Worm (Caenorhabditis elegans) whole organism, L1 larva: Measurements from ENCODE around the gene acs-15.
"Not testable (repeated sequence)": the region's sequence is repeated elsewhere in the genome, so short reads cannot be mapped to it uniquely, and the experiment has no call there.

Source experiments
- C34B4.2 ChIP-seq: sonication (generic microtip); optimal IDR thresholded peaks from 2 replicates; lab custom pipeline; 2017; ENCODE audit warnings: mild to moderate bottlenecking, missing genetic modification characterization, missing compliant biosample characterization
- Y116A8C.19 ChIP-seq: sonication (generic microtip); optimal IDR thresholded peaks from 2 replicates; lab custom pipeline; 2016; ENCODE audit warnings: missing compliant biosample characterization, missing genetic modification characterization, borderline replicate concordance
- blmp-1 ChIP-seq: fragments of 150-350 bp; optimal IDR thresholded peaks from 2 replicates; lab custom pipeline; 2014; ENCODE audit warnings: missing biosample characterization, missing genetic modification characterization
- ceh-90 ChIP-seq: sonication (generic microtip); optimal IDR thresholded peaks from 2 replicates; lab custom pipeline; 2016; ENCODE audit warnings: missing genetic modification characterization, missing compliant biosample characterization
- efl-1 ChIP-seq, 4 experiments: fragments of 150-350 bp; optimal IDR thresholded peaks in 3 of 4; peaks in 1 of 4; 1 replicate in 1 of 4; 2 replicates in 3 of 4; lab custom pipeline; 2014; ENCODE audit warnings: missing biosample characterization in 2 of 4, missing genetic modification characterization in 2 of 4, missing genetic modification reagents in 2 of 4
- egl-27 ChIP-seq, 2 experiments: fragments of 150-350 bp in 1 of 2; sonication (generic microtip); optimal IDR thresholded peaks; 3 replicates each; lab custom pipeline; 2017 to 2018; ENCODE audit warnings: missing biosample characterization in 2 of 2, missing genetic modification characterization in 2 of 2, missing genetic modification reagents in 2 of 2
- elt-2 ChIP-seq: sonication (generic microtip); optimal IDR thresholded peaks from 2 replicates; lab custom pipeline; 2016; ENCODE audit warnings: missing genetic modification characterization, mild to moderate bottlenecking, inconsistent platforms, missing compliant biosample characterization, missing genetic modification reagents
- elt-3 ChIP-seq, 6 experiments: fragments of 150-350 bp in 1 of 6; sonication (generic microtip); optimal IDR thresholded peaks; 2 replicates each; lab custom pipeline; 2017 to 2018; ENCODE audit warnings: missing biosample characterization in 6 of 6, missing genetic modification characterization in 6 of 6, inconsistent platforms in 1 of 6
- fkh-8 ChIP-seq: sonication (generic microtip); optimal IDR thresholded peaks from 2 replicates; lab custom pipeline; 2016; ENCODE audit warnings: mild to moderate bottlenecking, missing genetic modification characterization, missing compliant biosample characterization
- fos-1 ChIP-seq: fragments of 150-350 bp; optimal IDR thresholded peaks from 2 replicates; lab custom pipeline; 2014; ENCODE audit warnings: missing biosample characterization, missing genetic modification characterization
- grh-1 ChIP-seq: fragments of 200-800 bp; sonication (Bioruptor generic); IDR thresholded peaks from 2 replicates; pipeline ENCODE4 v1.3.6; 2022; ENCODE audit warnings: missing genetic modification reagents, missing genetic modification characterization, missing compliant biosample characterization
- irx-1 ChIP-seq: sonication (generic microtip); optimal IDR thresholded peaks from 2 replicates; lab custom pipeline; 2016; ENCODE audit warnings: missing genetic modification characterization, missing compliant biosample characterization
- lin-13 ChIP-seq: fragments of 150-350 bp; optimal IDR thresholded peaks from 2 replicates; lab custom pipeline; 2014; ENCODE audit warnings: missing biosample characterization, missing genetic modification reagents, missing genetic modification characterization
- lin-14 ChIP-seq: fragments of 200-800 bp; sonication (Bioruptor generic); optimal IDR thresholded peaks from 2 replicates; lab custom pipeline; 2018; ENCODE audit warnings: mild to moderate bottlenecking, missing genetic modification characterization, moderate library complexity, missing compliant biosample characterization
- lsy-2 ChIP-seq, 2 experiments: fragments of 150-350 bp; optimal IDR thresholded peaks; 2 replicates each; lab custom pipeline; 2014; ENCODE audit warnings: missing biosample characterization in 2 of 2, missing genetic modification characterization in 2 of 2
- mab-9 ChIP-seq: fragments of 200-800 bp; sonication (Bioruptor generic); IDR thresholded peaks from 2 replicates; pipeline ENCODE4 v1.3.6; 2022; ENCODE audit warnings: missing genetic modification reagents, missing genetic modification characterization, missing compliant biosample characterization
- mdl-1 ChIP-seq, 2 experiments: fragments of 150-350 bp; optimal IDR thresholded peaks; 2 replicates each; lab custom pipeline; 2014 to 2017; ENCODE audit warnings: missing biosample characterization in 2 of 2, missing genetic modification characterization in 2 of 2, inconsistent platforms in 1 of 2
- mef-2 ChIP-seq: fragments of 150-350 bp; optimal IDR thresholded peaks from 2 replicates; lab custom pipeline; 2014; ENCODE audit warnings: missing biosample characterization, missing genetic modification characterization
- nhr-11 ChIP-seq: fragments of 150-350 bp; optimal IDR thresholded peaks from 2 replicates; lab custom pipeline; 2014; ENCODE audit warnings: missing biosample characterization, missing genetic modification characterization
- nhr-47 ChIP-seq: sonication (generic microtip); optimal IDR thresholded peaks from 2 replicates; lab custom pipeline; 2016; ENCODE audit warnings: mild to moderate bottlenecking, missing genetic modification characterization, moderate library complexity, missing compliant biosample characterization
- nhr-76 ChIP-seq: sonication (generic microtip); optimal IDR thresholded peaks from 2 replicates; lab custom pipeline; 2017; ENCODE audit warnings: missing biosample characterization, missing genetic modification characterization
- nhr-77 ChIP-seq: fragments of 150-350 bp; optimal IDR thresholded peaks from 2 replicates; lab custom pipeline; 2014; ENCODE audit warnings: missing biosample characterization, missing genetic modification characterization
- nhr-85 ChIP-seq: sonication (generic microtip); peaks from one replicate; lab custom pipeline; 2016; ENCODE audit warnings: missing genetic modification characterization, inconsistent platforms, missing compliant biosample characterization
- pag-3 ChIP-seq: sonication (generic microtip); optimal IDR thresholded peaks from 2 replicates; lab custom pipeline; 2017; ENCODE audit warnings: missing genetic modification characterization, mild to moderate bottlenecking, missing compliant biosample characterization, antibody characterized with exemption, borderline replicate concordance; ENCODE audit not compliant: insufficient read depth
- pax-3 ChIP-seq: fragments of 200-800 bp; sonication (Bioruptor generic); optimal IDR thresholded peaks from 2 replicates; lab custom pipeline; 2018; ENCODE audit warnings: mild to moderate bottlenecking, missing genetic modification characterization, moderate library complexity, missing compliant biosample characterization
- pqm-1 ChIP-seq: sonication (generic microtip); optimal IDR thresholded peaks from 3 replicates; lab custom pipeline; 2017; ENCODE audit warnings: missing biosample characterization, missing genetic modification characterization
- rnt-1 ChIP-seq: sonication (generic microtip); optimal IDR thresholded peaks from 2 replicates; lab custom pipeline; 2016; ENCODE audit warnings: mild to moderate bottlenecking, missing genetic modification characterization, moderate library complexity, missing compliant biosample characterization
- snu-23 ChIP-seq: sonication (generic microtip); optimal IDR thresholded peaks from 2 replicates; lab custom pipeline; 2016; ENCODE audit warnings: missing genetic modification characterization, missing compliant biosample characterization
- sox-4 ChIP-seq: sonication (generic microtip); optimal IDR thresholded peaks from 2 replicates; lab custom pipeline; 2016; ENCODE audit warnings: missing genetic modification characterization, missing compliant biosample characterization
- sup-37 ChIP-seq: fragments of 200-800 bp; sonication (Bioruptor generic); optimal IDR thresholded peaks from 2 replicates; lab custom pipeline; 2018; ENCODE audit warnings: mild to moderate bottlenecking, missing genetic modification characterization, missing compliant biosample characterization
- tbx-2 ChIP-seq: sonication (generic microtip); optimal IDR thresholded peaks from 2 replicates; lab custom pipeline; 2016; ENCODE audit warnings: missing genetic modification characterization, missing compliant biosample characterization
- unc-62 ChIP-seq: fragments of 150-350 bp; optimal IDR thresholded peaks from 2 replicates; lab custom pipeline; 2014; ENCODE audit warnings: missing biosample characterization, missing genetic modification reagents, missing genetic modification characterization
- unc-86 ChIP-seq: sonication (generic microtip); optimal IDR thresholded peaks from 2 replicates; lab custom pipeline; 2016; ENCODE audit warnings: missing genetic modification characterization, missing compliant biosample characterization
- zag-1 ChIP-seq: fragments of 150-350 bp; optimal IDR thresholded peaks from 2 replicates; lab custom pipeline; 2014; ENCODE audit warnings: missing biosample characterization, missing genetic modification characterization

acs-15 gene

ce11 chrII:972850-973249 lies 40.0 kb downstream of the acs-15 start, which contains the start of gene C32B5.15:
Gene C32B5.15, minus strand, starts transcription at chrII:972950.
- no peak for TF ChIP-seq sox-4 (tag; lab: Kevin White, UChicago)
- TF ChIP-seq, all 84 proteins: peak for 0

ce11 chrII:973999-974398 lies 41.2 kb downstream of the acs-15 start, which contains the start of gene fbxc-14:
Gene fbxc-14, plus strand, starts transcription at chrII:974299.
- no peak for TF ChIP-seq mab-9 (GFP tag; lab: Robert Waterston, UW)
- no peak for TF ChIP-seq elt-2 (tag; lab: Kevin White, UChicago)
- no peak for TF ChIP-seq pax-3
- no peak for TF ChIP-seq fos-1 (tag; lab: Kevin White, UChicago)
- no peak for TF ChIP-seq unc-86
- TF ChIP-seq sup-37 (GFP tag; lab: Kevin White, UChicago) = no peak
- TF ChIP-seq efl-1 (optimal IDR thresholded peaks at IDR 0.05; lab: Kevin White, UChicago) = no peak
- no peak for TF ChIP-seq efl-1 (GFP tag; optimal IDR thresholded peaks at IDR 0.05 in 1 of 2; lab: Kevin White, UChicago)
- no peak for TF ChIP-seq lin-13 (GFP tag; lab: Kevin White, UChicago)
- no peak for TF ChIP-seq mef-2 (tag; lab: Kevin White, UChicago)
- TF ChIP-seq irx-1 (tag; lab: Kevin White, UChicago) = no peak

ce11 chrII:979135-979534 lies 46.3 kb downstream of the acs-15 start, which contains the start of the genes fbxc-17 and fbxc-15:
Gene fbxc-17, minus strand, starts transcription at chrII:979235.
Gene fbxc-15, plus strand, starts transcription at chrII:979423.
- no peak for TF ChIP-seq unc-86
- TF ChIP-seq elt-3 (tag; optimal IDR thresholded peaks at IDR 0.05; lab: Kevin White, UChicago) = no peak
- TF ChIP-seq mdl-1 (tag; optimal IDR thresholded peaks at IDR 0.05; lab: Kevin White, UChicago) = no peak
- TF ChIP-seq unc-62 (GFP tag; lab: Kevin White, UChicago) = no peak
- no peak for TF ChIP-seq snu-23
- TF ChIP-seq pqm-1 (tag; lab: Kevin White, UChicago) = no peak
- no peak for TF ChIP-seq nhr-85 (tag; lab: Kevin White, UChicago)
- TF ChIP-seq blmp-1 (tag; lab: Kevin White, UChicago) = no peak
- no peak for TF ChIP-seq grh-1 (GFP tag; lab: Robert Waterston, UW)
- TF ChIP-seq tbx-2 (tag; lab: Kevin White, UChicago) = no peak
- TF ChIP-seq fkh-8 = no peak
- TF ChIP-seq nhr-11 = no peak
- TF ChIP-seq pag-3 (tag; lab: Kevin White, UChicago) = no peak
- no peak for TF ChIP-seq lin-14
- no peak for TF ChIP-seq C34B4.2 (tag; lab: Kevin White, UChicago)

- no peak for TF ChIP-seq zag-1 (tag; lab: Kevin White, UChicago)
- TF ChIP-seq lsy-2 (tag; optimal IDR thresholded peaks at IDR 0.05; lab: Kevin White, UChicago) = no peak
- TF ChIP-seq Y116A8C.19 (tag; lab: Kevin White, UChicago) = no peak
- TF ChIP-seq rnt-1 (tag; lab: Kevin White, UChicago) = no peak
- TF ChIP-seq unc-62 (GFP tag; lab: Kevin White, UChicago) = no peak
- no peak for TF ChIP-seq egl-27 (tag; optimal IDR thresholded peaks at IDR 0.05; lab: Kevin White, UChicago)
- TF ChIP-seq blmp-1 (tag; lab: Kevin White, UChicago) = no peak
- TF ChIP-seq ceh-90 (tag; lab: Kevin White, UChicago) = no peak
- TF ChIP-seq mab-9 (GFP tag; lab: Robert Waterston, UW) = no peak
- TF ChIP-seq nhr-47 (tag; lab: Kevin White, UChicago) = no peak
Observed at ce11 chrII:982842-983241, 50.0 kb downstream of the acs-15 start, which contains the start of gene srh-274. Gene srh-274, plus strand, starts transcription at chrII:983142.

ce11 chrII:985703-986102 lies 52.9 kb downstream of the acs-15 start, which contains the start of gene fbxc-40:
Gene fbxc-40, plus strand, starts transcription at chrII:986003.
- TF ChIP-seq nhr-76; nhr-77 (tag; lab: Kevin White, UChicago); lin-14: not testable (repeated sequence)
